Worm (Caenorhabditis elegans): ENCODE data around the gene sre-13.

DNA sequence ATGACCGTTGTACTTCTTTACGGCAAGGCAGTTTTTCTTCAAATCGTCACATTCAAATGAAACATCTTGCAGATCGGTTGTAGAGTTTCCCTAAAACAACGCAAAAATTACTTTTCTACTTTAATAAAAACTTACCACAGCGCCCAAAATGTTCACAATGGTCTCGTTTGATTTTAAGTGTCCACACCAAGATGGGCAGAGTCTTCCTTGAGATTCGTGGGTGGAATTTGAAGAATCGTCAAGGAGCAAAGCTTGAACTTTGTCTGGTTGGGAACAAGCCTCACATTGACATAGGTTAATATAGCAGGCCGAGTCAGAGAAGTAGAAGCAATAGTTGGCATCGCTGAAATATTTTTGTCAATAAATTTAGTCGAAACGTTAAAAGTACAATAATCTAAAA is 31.6 kb downstream of the sre-13 start:
- TF ChIP-seq nhr-77 (tag; optimal IDR thresholded peaks at IDR 0.05) (no peak), ceh-82 (tag; optimal IDR thresholded peaks at IDR 0.05) (no peak), unc-62 (GFP tag; optimal IDR thresholded peaks at IDR 0.05) (no peak)

Data from whole organism, L1 larva.